Worm (Caenorhabditis elegans) whole organism, dauer: Measurements from ENCODE around the gene F52C12.6.

ENCODE experiments used
- unc-62 ChIP-seq: sonication (generic microtip); optimal IDR thresholded peaks from 2 replicates; lab custom pipeline; 2017; ENCODE audit warnings: missing biosample characterization, missing genetic modification reagents, missing genetic modification characterization

Gene F52C12.6

DNA sequence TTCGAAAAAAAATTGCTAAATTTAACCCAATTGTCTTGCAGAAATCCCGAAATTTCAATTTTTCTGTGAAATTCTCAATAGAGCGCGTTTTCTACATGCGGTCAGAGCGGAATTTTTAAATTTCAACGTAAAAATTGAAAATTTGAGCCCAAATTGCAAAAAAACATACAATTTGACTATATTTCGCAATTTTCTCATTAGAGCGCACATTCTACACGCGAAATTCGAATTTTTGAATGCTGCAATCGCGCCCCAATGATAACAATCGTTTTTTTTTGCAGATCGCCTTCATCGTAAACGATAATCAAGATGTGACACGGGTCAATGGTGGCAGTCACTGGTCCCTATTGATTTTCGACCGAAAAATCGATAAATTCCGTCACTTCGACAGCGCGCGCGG is 7.5 kb downstream of the F52C12.6 start:
- no peak for TF ChIP-seq unc-62 (GFP tag; lab: Kevin White, UChicago)

DNA sequence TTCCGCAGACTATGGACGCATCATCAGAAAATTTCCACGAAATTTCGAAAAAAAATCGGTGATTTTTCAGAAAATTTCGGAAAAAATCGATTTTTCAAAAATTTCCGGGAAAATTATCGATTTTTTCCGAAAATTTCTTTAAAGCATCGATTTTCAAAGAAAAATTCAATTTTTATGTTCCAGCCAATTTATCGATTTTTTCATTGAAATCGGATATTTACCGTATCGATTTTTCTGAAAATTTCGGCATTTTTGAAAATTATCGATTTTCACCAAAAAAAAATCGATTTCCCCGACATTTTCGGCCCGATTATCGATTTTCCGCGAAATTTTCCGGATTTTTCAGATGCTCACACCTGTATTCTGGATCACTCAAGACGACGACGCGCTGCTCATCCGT is 8.6 kb downstream of the F52C12.6 start, which contains the start of gene Y48A5A.1:
Y48A5A.1 (plus strand) TSS at position 347 of the 400 bp plus-strand sequence.
- TF ChIP-seq unc-62 (GFP tag; lab: Kevin White, UChicago), result no peak

- TF ChIP-seq unc-62 (GFP tag; lab: Kevin White, UChicago), result no peak
Measured at ce11 chrIV:1969353-1969752, 12.8 kb downstream of the F52C12.6 start, which contains the start of gene Y48A5A.3. Gene Y48A5A.3, plus strand, starts transcription at chrIV:1969737.

DNA sequence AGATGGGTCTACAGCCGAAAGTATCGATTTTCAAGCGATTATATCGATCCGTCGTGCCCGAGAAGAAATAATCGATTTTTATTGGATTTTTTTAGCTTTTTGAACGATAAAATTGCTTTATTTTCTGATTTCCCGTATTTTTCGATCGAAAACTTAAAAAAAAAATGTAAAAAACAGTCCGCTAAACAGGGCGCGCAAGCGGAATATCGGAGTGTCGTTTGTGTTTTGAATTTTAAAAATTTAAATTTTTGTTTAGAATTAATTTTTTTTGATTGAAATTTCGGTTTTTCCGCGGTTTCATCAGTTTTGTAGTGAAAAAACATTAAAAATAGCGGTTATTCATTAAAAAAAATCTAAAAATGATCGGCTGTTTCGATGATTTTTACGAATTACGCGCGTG is 13.6 kb downstream of the F52C12.6 start:
- no peak for TF ChIP-seq unc-62 (GFP tag; lab: Kevin White, UChicago)

DNA sequence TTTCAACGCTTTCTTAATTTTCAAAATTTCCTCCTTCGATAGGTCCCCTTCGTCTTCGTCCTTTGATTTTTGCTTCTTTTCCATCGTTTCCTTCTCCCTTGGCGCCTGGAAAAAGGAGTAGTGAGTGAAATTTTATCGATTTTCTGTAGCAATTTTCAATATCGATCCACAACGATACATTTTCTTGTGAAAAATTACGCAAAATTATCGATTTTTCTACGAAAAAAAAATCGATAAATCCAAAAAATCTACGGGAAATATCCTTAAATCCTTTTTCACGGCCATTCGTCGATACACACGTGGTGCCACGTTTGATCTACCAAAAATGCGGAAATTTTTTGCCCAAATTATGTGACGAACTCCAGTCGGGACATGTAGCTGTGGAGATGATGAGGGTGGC is 14.6 kb downstream of the F52C12.6 start:
- TF ChIP-seq unc-62 (GFP tag; lab: Kevin White, UChicago), result no peak

- TF ChIP-seq unc-62 (GFP tag; lab: Kevin White, UChicago), result no peak
Measured at ce11 chrIV:1972271-1972670, 15.8 kb downstream of the F52C12.6 start, which contains the start of gene Y76B12C.4. Gene Y76B12C.4, minus strand, starts transcription at chrIV:1972371.

ce11 chrIV:1973372-1973771 is 16.9 kb downstream of the F52C12.6 start, which contains the start of gene Y76B12C.3:
Gene Y76B12C.3, plus strand, starts transcription at chrIV:1973705.
- no peak for TF ChIP-seq unc-62 (GFP tag; lab: Kevin White, UChicago)

DNA sequence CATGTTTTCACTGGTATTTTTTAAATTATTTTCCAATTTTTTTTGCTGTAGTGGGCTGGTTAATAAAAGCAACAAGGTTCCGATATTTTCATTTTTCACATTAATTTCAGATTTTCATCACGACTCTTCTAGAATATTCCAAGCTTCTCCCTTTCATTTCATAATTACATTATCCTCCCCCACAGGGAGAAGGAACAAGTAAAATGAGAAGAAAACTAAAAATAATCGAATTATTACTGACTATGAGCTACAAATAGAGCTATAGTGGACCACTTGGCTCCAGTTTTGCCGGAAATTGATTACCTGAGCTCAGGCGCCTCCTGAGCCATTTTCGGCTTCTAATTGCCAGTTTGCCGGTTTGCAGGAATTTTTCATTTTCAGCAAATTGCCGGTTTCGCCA is 19.1 kb downstream of the F52C12.6 start:
- no peak for TF ChIP-seq unc-62 (GFP tag; lab: Kevin White, UChicago)

DNA sequence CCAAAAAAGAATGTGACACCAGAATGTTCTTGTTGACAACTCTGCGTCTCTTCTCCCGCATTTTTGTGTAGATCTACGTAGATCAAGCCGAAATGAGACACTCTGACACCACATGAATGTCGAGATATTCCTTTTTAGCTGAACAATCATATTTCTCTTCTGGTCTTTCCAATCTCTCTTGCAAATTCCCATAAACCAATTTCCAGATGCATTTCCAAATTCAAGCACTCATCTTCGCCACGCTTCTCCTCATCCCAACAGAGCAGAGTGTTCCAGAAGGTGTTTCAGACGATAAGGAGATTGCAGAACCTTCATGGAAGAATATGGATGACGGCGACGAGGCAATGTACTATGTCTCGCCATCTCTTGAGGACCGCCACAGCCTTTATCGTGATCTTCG is 23.3 kb downstream of the F52C12.6 start, which contains the start of gene Y76B12C.8:
Y76B12C.8 (plus strand) TSS at position 207 of the 400 bp plus-strand sequence.
- TF ChIP-seq unc-62 (GFP tag; lab: Kevin White, UChicago), result no peak

ce11 chrIV:1980961-1981446 is 24.5 kb downstream of the F52C12.6 start, which contains the start of gene Y76B12C.6:
Gene Y76B12C.6, plus strand, starts transcription at chrIV:1981396.
- no peak for TF ChIP-seq unc-62 (GFP tag; lab: Kevin White, UChicago)

ce11 chrIV:1990843-1991339 is 34.4 kb downstream of the F52C12.6 start:
- no peak for TF ChIP-seq unc-62 (GFP tag; lab: Kevin White, UChicago)

DNA sequence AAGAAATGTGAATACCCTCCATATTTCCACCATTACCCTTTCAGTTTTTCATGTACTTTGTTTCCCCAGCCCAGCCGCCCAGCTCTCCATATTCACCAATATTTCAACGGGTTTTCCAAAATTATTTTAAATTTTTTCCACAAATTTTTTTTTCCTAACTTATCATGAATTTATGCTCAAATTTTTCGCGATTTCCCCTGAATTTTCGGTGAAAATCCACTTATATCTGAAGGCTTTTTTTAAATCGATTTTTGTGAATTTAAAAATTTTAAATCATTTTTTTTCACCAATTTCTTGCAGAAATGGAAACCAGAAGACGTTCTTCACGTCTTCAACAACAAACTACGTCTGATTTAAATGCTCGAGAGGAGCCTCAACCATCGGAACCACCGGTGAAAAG is 36.3 kb downstream of the F52C12.6 start, which contains the start of gene xpc-1:
xpc-1 (plus strand) TSS at position 301 of the 400 bp plus-strand sequence.
- TF ChIP-seq unc-62 (GFP tag; lab: Kevin White, UChicago), result no peak

- TF ChIP-seq unc-62 (GFP tag; lab: Kevin White, UChicago), result no peak
Measured at ce11 chrIV:1997762-1998161, 41.3 kb downstream of the F52C12.6 start.

- no peak for TF ChIP-seq unc-62 (GFP tag; lab: Kevin White, UChicago)
Measured at ce11 chrIV:2002290-2002689, 45.8 kb downstream of the F52C12.6 start.

DNA sequence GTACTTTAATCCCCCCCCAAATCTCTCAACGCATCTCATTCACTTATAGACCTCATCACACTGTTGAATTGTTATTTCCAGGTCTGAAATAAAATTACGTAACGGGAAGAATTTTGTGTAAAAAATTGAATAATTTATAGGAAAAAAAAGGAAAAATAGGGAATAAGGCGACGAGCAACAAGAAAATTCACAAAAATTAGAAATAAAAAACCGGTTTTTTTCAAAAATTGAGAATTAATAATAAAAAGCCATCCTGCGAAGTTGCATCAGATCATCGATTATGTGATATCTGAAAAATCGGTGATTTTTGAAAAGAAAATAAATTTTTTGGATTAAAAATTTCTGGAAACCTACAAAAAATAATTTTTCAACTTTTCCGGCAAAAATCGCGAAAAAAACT is 52.4 kb downstream of the F52C12.6 start:
- no peak for TF ChIP-seq unc-62 (GFP tag; lab: Kevin White, UChicago)
